Fruit fly (Drosophila melanogaster) whole organism, prepupa: ENCODE measurements around the gene Psn.

Experiments used
- CG6163 ChIP-seq: fragments of 200-800 bp; sonication (Bioruptor generic); IDR thresholded peaks from 3 replicates; pipeline ENCODE4 v1.3.6; 2022; ENCODE audit warnings: missing biosample characterization, missing genetic modification characterization
- Gug ChIP-seq: fragments of 200-800 bp; sonication (Bioruptor generic); IDR thresholded peaks from 2 replicates; pipeline ENCODE4 v1.3.6; 2022; ENCODE audit warnings: missing biosample characterization, missing genetic modification characterization
- Hr38 ChIP-seq: sonication (Bioruptor generic); optimal IDR thresholded peaks from 2 replicates; lab custom pipeline; 2016; ENCODE audit warnings: missing biosample characterization, missing genetic modification characterization
- dac ChIP-seq: fragments of 200-800 bp; sonication (Bioruptor generic); optimal IDR thresholded peaks from 2 replicates; lab custom pipeline; 2017; ENCODE audit warnings: missing biosample characterization, mild to moderate bottlenecking, missing genetic modification characterization

dm6 chr3L:20436069-20436468, 3.8 kb downstream of the Psn start, which contains the start of the genes mRpL15 and CtIP:
- TF ChIP-seq Hr38 (GFP tag; lab: Kevin White, UChicago) (no peak), Gug (GFP tag; lab: Robert Waterston, UW) (no peak), dac (GFP tag; lab: Kevin White, UChicago) (no peak), CG6163 (GFP tag; lab: Robert Waterston, UW) (no peak)
